Fruit fly (Drosophila melanogaster) whole organism, prepupa: ENCODE results near the gene CG11964.

Experiments
- Blimp-1 ChIP-seq: fragments of 200-800 bp; sonication (Bioruptor generic); optimal IDR thresholded peaks from 3 replicates; lab custom pipeline; 2017; ENCODE audit warnings: missing biosample characterization, missing genetic modification characterization, mild to moderate bottlenecking, moderate library complexity, missing genetic modification reagents
- CG10669 ChIP-seq: fragments of 200-800 bp; sonication (Bioruptor generic); optimal IDR thresholded peaks from 3 replicates; lab custom pipeline; 2018; ENCODE audit warnings: missing biosample characterization, mild to moderate bottlenecking, missing genetic modification characterization, moderate library complexity
- CG11294 ChIP-seq: fragments of 200-800 bp; sonication (Bioruptor generic); IDR thresholded peaks from 2 replicates; pipeline ENCODE4 v1.3.6; 2022; ENCODE audit warnings: missing biosample characterization, missing genetic modification characterization
- CG11762 ChIP-seq: fragments of 200-800 bp; sonication (Bioruptor generic); optimal IDR thresholded peaks from 3 replicates; lab custom pipeline; 2016; ENCODE audit warnings: missing biosample characterization, missing genetic modification characterization; ENCODE audit not compliant: insufficient read depth
- CG11902 ChIP-seq: fragments of 200-800 bp; sonication (Bioruptor generic); optimal IDR thresholded peaks from 3 replicates; lab custom pipeline; 2016; ENCODE audit warnings: missing biosample characterization, missing genetic modification characterization
- CG3032 ChIP-seq: fragments of 200-800 bp; optimal IDR thresholded peaks from 2 replicates; lab custom pipeline; 2019; ENCODE audit warnings: missing biosample characterization, mild to moderate bottlenecking, missing genetic modification characterization, moderate library complexity
- CG31627 ChIP-seq: fragments of 200-800 bp; sonication (Bioruptor generic); optimal IDR thresholded peaks from 3 replicates; lab custom pipeline; 2016; ENCODE audit warnings: missing biosample characterization, missing genetic modification characterization
- CG34406 ChIP-seq: fragments of 200-800 bp; sonication (Bioruptor generic); optimal IDR thresholded peaks from 3 replicates; lab custom pipeline; 2016; ENCODE audit warnings: missing biosample characterization, missing genetic modification characterization
- CG4318 ChIP-seq: fragments of 200-800 bp; sonication (Bioruptor generic); optimal IDR thresholded peaks from 3 replicates; lab custom pipeline; 2017; ENCODE audit warnings: missing biosample characterization, mild to moderate bottlenecking, missing genetic modification characterization
- CG6163 ChIP-seq: fragments of 200-800 bp; sonication (Bioruptor generic); IDR thresholded peaks from 3 replicates; pipeline ENCODE4 v1.3.6; 2022; ENCODE audit warnings: missing biosample characterization, missing genetic modification characterization
- CG6808 ChIP-seq: fragments of 200-800 bp; sonication (Bioruptor generic); optimal IDR thresholded peaks from 3 replicates; lab custom pipeline; 2017; ENCODE audit warnings: missing biosample characterization, missing genetic modification characterization, mild to moderate bottlenecking, moderate library complexity, missing genetic modification reagents
- CG6854 ChIP-seq: fragments of 200-800 bp; sonication (Bioruptor generic); optimal IDR thresholded peaks from 2 replicates; lab custom pipeline; 2017; ENCODE audit warnings: missing biosample characterization, mild to moderate bottlenecking, missing genetic modification characterization
- CG7368 ChIP-seq: fragments of 200-800 bp; sonication (Bioruptor generic); optimal IDR thresholded peaks from 3 replicates; lab custom pipeline; 2016; ENCODE audit warnings: missing biosample characterization, missing genetic modification characterization
- CG8119 ChIP-seq: fragments of 200-800 bp; sonication (Bioruptor generic); IDR thresholded peaks from 3 replicates; pipeline ENCODE4 v1.3.6; 2022; ENCODE audit warnings: missing biosample characterization, missing genetic modification characterization
- CG8632 ChIP-seq: fragments of 200-800 bp; sonication (Bioruptor generic); optimal IDR thresholded peaks from 3 replicates; lab custom pipeline; 2016; ENCODE audit warnings: missing biosample characterization, missing genetic modification characterization
- CG9139 ChIP-seq: fragments of 200-800 bp; sonication (Bioruptor generic); optimal IDR thresholded peaks from 3 replicates; lab custom pipeline; 2017; ENCODE audit warnings: missing biosample characterization, mild to moderate bottlenecking, missing genetic modification characterization
- Eip75B ChIP-seq: fragments of 200-800 bp; sonication (Bioruptor generic); optimal IDR thresholded peaks from 3 replicates; lab custom pipeline; 2016; ENCODE audit warnings: missing biosample characterization, missing genetic modification characterization
- Eip78C ChIP-seq: fragments of 200-800 bp; sonication (Bioruptor generic); peaks from one replicate; lab custom pipeline; 2016; ENCODE audit warnings: missing biosample characterization, missing genetic modification characterization
- Eip93F ChIP-seq: fragments of 200-800 bp; sonication (Bioruptor generic); optimal IDR thresholded peaks from 2 replicates; lab custom pipeline; 2016; ENCODE audit warnings: missing biosample characterization, mild to moderate bottlenecking, missing genetic modification characterization
- Ets21C ChIP-seq: fragments of 200-800 bp; sonication (Bioruptor generic); optimal IDR thresholded peaks from 3 replicates; lab custom pipeline; 2016; ENCODE audit warnings: missing biosample characterization, missing genetic modification characterization
- Ets96B ChIP-seq: fragments of 200-800 bp; optimal IDR thresholded peaks from 2 replicates; lab custom pipeline; 2019; ENCODE audit warnings: missing biosample characterization, mild to moderate bottlenecking, missing genetic modification characterization, moderate library complexity
- Gug ChIP-seq: fragments of 200-800 bp; sonication (Bioruptor generic); IDR thresholded peaks from 2 replicates; pipeline ENCODE4 v1.3.6; 2022; ENCODE audit warnings: missing biosample characterization, missing genetic modification characterization
- Hr39 ChIP-seq: fragments of 200-800 bp; sonication (Bioruptor generic); optimal IDR thresholded peaks from 2 replicates; lab custom pipeline; 2016; ENCODE audit warnings: missing biosample characterization, missing genetic modification characterization
- Hr4 ChIP-seq: fragments of 200-800 bp; sonication (Bioruptor generic); optimal IDR thresholded peaks from 3 replicates; lab custom pipeline; 2016; ENCODE audit warnings: missing biosample characterization, missing genetic modification characterization
- Met ChIP-seq: fragments of 200-800 bp; sonication (Bioruptor generic); optimal IDR thresholded peaks from 3 replicates; lab custom pipeline; 2016; ENCODE audit warnings: missing biosample characterization, missing genetic modification characterization
- OdsH ChIP-seq: fragments of 200-800 bp; sonication (Bioruptor generic); optimal IDR thresholded peaks from 3 replicates; lab custom pipeline; 2016; ENCODE audit warnings: missing biosample characterization, missing genetic modification characterization
- Smox ChIP-seq: fragments of 200-800 bp; sonication (Bioruptor generic); optimal IDR thresholded peaks from 3 replicates; lab custom pipeline; 2016; ENCODE audit warnings: missing biosample characterization, missing genetic modification characterization
- Sox102F ChIP-seq: fragments of 200-800 bp; sonication (Bioruptor generic); optimal IDR thresholded peaks from 2 replicates; lab custom pipeline; 2016; ENCODE audit warnings: missing biosample characterization, mild to moderate bottlenecking, missing genetic modification characterization
- Sox14 ChIP-seq: fragments of 200-800 bp; sonication (Bioruptor generic); optimal IDR thresholded peaks from 3 replicates; lab custom pipeline; 2016; ENCODE audit warnings: missing biosample characterization, missing genetic modification characterization
- Sox15 ChIP-seq: fragments of 200-800 bp; sonication (Bioruptor generic); optimal IDR thresholded peaks from 3 replicates; lab custom pipeline; 2016; ENCODE audit warnings: missing biosample characterization, missing genetic modification characterization
- acj6 ChIP-seq: fragments of 200-800 bp; sonication (Bioruptor generic); optimal IDR thresholded peaks from 3 replicates; lab custom pipeline; 2016; ENCODE audit warnings: missing biosample characterization, missing genetic modification characterization
- cyc ChIP-seq: fragments of 200-800 bp; sonication (Bioruptor generic); optimal IDR thresholded peaks from 3 replicates; lab custom pipeline; 2016; ENCODE audit warnings: missing biosample characterization, missing genetic modification characterization
- dac ChIP-seq: fragments of 200-800 bp; sonication (Bioruptor generic); optimal IDR thresholded peaks from 2 replicates; lab custom pipeline; 2017; ENCODE audit warnings: missing biosample characterization, mild to moderate bottlenecking, missing genetic modification characterization
- dsx ChIP-seq: fragments of 200-800 bp; optimal IDR thresholded peaks from 3 replicates; lab custom pipeline; 2019; ENCODE audit warnings: missing biosample characterization, mild to moderate bottlenecking, missing genetic modification characterization, moderate library complexity; ENCODE audit not compliant: poor library complexity, severe bottlenecking
- eg ChIP-seq: fragments of 200-800 bp; sonication (Bioruptor generic); IDR thresholded peaks from 3 replicates; pipeline ENCODE4 v1.3.6; 2022; ENCODE audit warnings: missing biosample characterization, missing genetic modification characterization
- esn ChIP-seq: fragments of 200-800 bp; sonication (Bioruptor generic); optimal IDR thresholded peaks from 2 replicates; lab custom pipeline; 2016; ENCODE audit warnings: missing biosample characterization, mild to moderate bottlenecking, missing genetic modification characterization, moderate library complexity
- fd85E ChIP-seq: fragments of 200-800 bp; sonication (Bioruptor generic); optimal IDR thresholded peaks from 3 replicates; lab custom pipeline; 2016; ENCODE audit warnings: missing biosample characterization, missing genetic modification characterization
- fkh ChIP-seq: fragments of 200-800 bp; sonication (Bioruptor generic); optimal IDR thresholded peaks from 3 replicates; lab custom pipeline; 2017; ENCODE audit warnings: missing biosample characterization, mild to moderate bottlenecking, missing genetic modification characterization, moderate library complexity
- lz ChIP-seq: fragments of 200-800 bp; sonication (Bioruptor generic); optimal IDR thresholded peaks from 3 replicates; lab custom pipeline; 2016; ENCODE audit warnings: missing biosample characterization, missing genetic modification characterization
- net ChIP-seq: fragments of 200-800 bp; sonication (Bioruptor generic); optimal IDR thresholded peaks from 3 replicates; lab custom pipeline; 2016; ENCODE audit warnings: missing biosample characterization, missing genetic modification characterization
- pdm3 ChIP-seq: fragments of 200-800 bp; sonication (Bioruptor generic); optimal IDR thresholded peaks from 3 replicates; lab custom pipeline; 2016; ENCODE audit warnings: missing biosample characterization, missing genetic modification characterization
- salr ChIP-seq, 2 experiments: fragments of 200-800 bp; sonication (Bioruptor generic); optimal IDR thresholded peaks; 3 replicates each; lab custom pipeline; 2016 to 2018; ENCODE audit warnings: missing biosample characterization in 2 of 2, missing genetic modification characterization in 2 of 2, mild to moderate bottlenecking in 1 of 2
- svp ChIP-seq: fragments of 200-800 bp; sonication (Bioruptor generic); peaks from one replicate; lab custom pipeline; 2016; ENCODE audit warnings: missing biosample characterization, missing genetic modification characterization
- topi ChIP-seq: fragments of 200-800 bp; sonication (Bioruptor generic); optimal IDR thresholded peaks from 3 replicates; lab custom pipeline; 2016; ENCODE audit warnings: missing biosample characterization, missing genetic modification characterization
- vri ChIP-seq: fragments of 200-800 bp; sonication (Bioruptor generic); optimal IDR thresholded peaks from 3 replicates; lab custom pipeline; 2016; ENCODE audit warnings: missing biosample characterization, mild to moderate bottlenecking, missing genetic modification characterization

Gene CG11964

dm6 chr3R:8925924-8926553 is 18.8 kb downstream of the CG11964 start (continued):
- TF ChIP-seq CG6808 (GFP tag; lab: Kevin White, UChicago) = peak; percentile 86
- peak; percentile 93 for TF ChIP-seq Gug (GFP tag; lab: Robert Waterston, UW)
- peak; percentile 87 for TF ChIP-seq net
- peak; percentile 88 for TF ChIP-seq dsx
- peak; percentile 95 for TF ChIP-seq Met
- peak; percentile 93 for TF ChIP-seq topi
- TF ChIP-seq Eip75B = peak; percentile 93
- no peak for TF ChIP-seq fkh
- peak; percentile 93 for TF ChIP-seq CG7368 (GFP tag; lab: Kevin White, UChicago)
- TF ChIP-seq svp = peak; percentile 95
- TF ChIP-seq CG6163 (GFP tag; lab: Robert Waterston, UW) = peak; percentile 94
- TF ChIP-seq Sox14 = peak; percentile 92
- TF ChIP-seq CG34406 (GFP tag; lab: Kevin White, UChicago) = peak; percentile 85
- peak; percentile 76 to 81 for TF ChIP-seq salr (GFP tag; optimal IDR thresholded peaks at IDR 0.05; lab: Kevin White, UChicago)
- peak; percentile 87 for TF ChIP-seq eg (GFP tag; lab: Robert Waterston, UW)
- peak; percentile 79 for TF ChIP-seq CG11762 (GFP tag; lab: Kevin White, UChicago)
- peak; percentile 93 for TF ChIP-seq lz (GFP tag; lab: Kevin White, UChicago)
- TF ChIP-seq Sox102F = peak; percentile 96
- peak; percentile 89 for TF ChIP-seq CG11902 (GFP tag; lab: Kevin White, UChicago)
- TF ChIP-seq dac (GFP tag; lab: Kevin White, UChicago) = peak; percentile 50

- TF ChIP-seq fkh (peak; percentile 9), svp (peak; percentile 53), Hr4 (no peak), Eip78C (GFP tag; lab: Kevin White, UChicago) (peak; percentile 1)
Measured at dm6 chr3R:8923774-8924369, 20.9 kb downstream of the CG11964 start.

dm6 chr3R:8922617-8923242 is 22.1 kb downstream of the CG11964 start:
- TF ChIP-seq CG3032 (tag; lab: Kevin White, UChicago) (peak; percentile 71), CG8119 (peak; percentile 45; the same call in 1 of the 3 replicates), CG4318 (GFP tag; lab: Kevin White, UChicago) (peak; percentile 38), eg (GFP tag; lab: Robert Waterston, UW) (peak; percentile 26; the same call in 1 of the 3 replicates), fkh (no peak), CG31627 (GFP tag; lab: Kevin White, UChicago) (no peak), vri (GFP tag; lab: Kevin White, UChicago) (no peak), net (peak; percentile 8), OdsH (GFP tag; lab: Kevin White, UChicago) (peak; percentile 51), cyc (GFP tag; lab: Kevin White, UChicago) (no peak), CG11902 (GFP tag; lab: Kevin White, UChicago) (no peak), salr (GFP tag; optimal IDR thresholded peaks at IDR 0.05; lab: Kevin White, UChicago) (peak; percentile 61 to 68), Smox (GFP tag; lab: Kevin White, UChicago) (no peak), CG10669 (peak; percentile 84), dac (GFP tag; lab: Kevin White, UChicago) (no peak), Hr4 (peak; percentile 39), Ets21C (GFP tag; lab: Kevin White, UChicago) (no peak), Ets96B (tag; lab: Kevin White, UChicago) (peak; percentile 71), CG11294 (GFP tag; lab: Robert Waterston, UW) (no peak), acj6 (GFP tag; lab: Kevin White, UChicago) (peak; percentile 63), Hr39 (GFP tag; lab: Kevin White, UChicago) (peak; percentile 17), pdm3 (GFP tag; lab: Kevin White, UChicago) (peak; percentile 64), topi (peak; percentile 12), fd85E (no peak), dsx (peak; percentile 10), CG8632 (GFP tag; lab: Kevin White, UChicago) (no peak), Met (peak; percentile 27), Blimp-1 (GFP tag; lab: Kevin White, UChicago) (peak; percentile 36), esn (GFP tag; lab: Kevin White, UChicago) (peak; percentile 24), CG6808 (GFP tag; lab: Kevin White, UChicago) (peak; percentile 51), Eip93F (no peak), Sox15 (GFP tag; lab: Kevin White, UChicago) (no peak), CG6854 (GFP tag; lab: Kevin White, UChicago) (no peak), CG9139 (GFP tag; lab: Kevin White, UChicago) (peak; percentile 78)
